Fruit fly (Drosophila melanogaster): ENCODE measurements around the gene Cyp9f3.

Gene Cyp9f3

DNA sequence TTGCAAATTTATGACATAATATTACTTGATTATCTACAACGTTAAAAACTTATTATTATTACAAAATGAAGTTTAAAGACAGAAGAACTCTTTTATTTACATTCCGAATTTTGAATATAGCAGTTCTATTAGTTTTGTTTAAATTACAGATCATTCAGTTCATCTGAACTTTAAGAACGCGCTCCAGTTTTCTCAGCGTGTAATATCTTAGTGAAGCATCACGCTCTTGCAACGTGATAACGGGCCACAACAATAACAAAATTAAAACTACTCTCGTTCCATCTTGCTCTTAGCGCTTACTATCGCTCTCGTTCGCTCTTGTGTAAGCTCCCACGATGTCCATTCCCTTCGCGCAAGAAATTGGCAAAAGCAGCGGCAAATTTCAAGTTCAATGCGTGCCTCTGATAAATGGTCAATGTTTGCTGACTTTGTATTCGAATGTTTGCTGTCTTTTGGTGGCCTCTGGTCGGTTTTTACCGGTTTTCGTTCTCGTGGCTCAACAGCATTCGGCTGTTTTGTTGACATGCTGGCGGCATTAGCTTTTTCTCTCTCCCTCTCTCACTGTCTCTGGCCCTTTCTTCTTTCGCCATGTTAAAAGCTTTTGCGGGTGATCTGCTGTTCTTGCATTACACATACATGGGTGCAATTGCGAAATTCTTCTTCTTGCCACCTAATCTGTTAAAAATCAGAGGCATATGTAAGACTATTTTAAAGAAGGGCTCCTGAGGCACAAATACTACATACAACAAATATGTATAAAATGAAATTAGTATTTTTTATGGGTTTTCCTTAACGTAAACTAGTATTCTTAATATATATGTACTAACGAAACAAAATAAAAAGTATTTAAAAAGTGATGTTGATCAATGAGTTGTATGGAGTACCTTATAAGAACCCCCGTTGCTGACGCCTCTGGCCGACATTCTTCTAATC, 44.1 kb upstream of the Cyp9f3 start (continued):
- no peak for TF ChIP-seq tio (GFP tag; optimal IDR thresholded peaks at IDR 0.05)
- TF ChIP-seq CG16813 (GFP tag; IDR thresholded peaks at IDR 0.05; ENCODE audit: partially characterized antibody): no peak
- no peak for TF ChIP-seq CG4617 (GFP tag; optimal IDR thresholded peaks at IDR 0.05; ENCODE audit: borderline replicate concordance)
- TF ChIP-seq pum (GFP tag; optimal IDR thresholded peaks at IDR 0.05): no peak
- no peak for TF ChIP-seq YL-1 (GFP tag; optimal IDR thresholded peaks at IDR 0.05)
- peak; percentile 49 for TF ChIP-seq CG9817 (tag; optimal IDR thresholded peaks at IDR 0.05)
- TF ChIP-seq az2 (GFP tag; optimal IDR thresholded peaks at IDR 0.05): no peak
- no peak for TF ChIP-seq CG31388 (GFP tag; optimal IDR thresholded peaks at IDR 0.05)
- no peak for TF ChIP-seq CG2129 (GFP tag; IDR thresholded peaks at IDR 0.05; ENCODE audit: partially characterized antibody)
- peak; percentile 7; the same call in 1 of the 3 replicates for TF ChIP-seq so (GFP tag; IDR thresholded peaks at IDR 0.05)
- no peak for TF ChIP-seq CHES-1-like (GFP tag; optimal IDR thresholded peaks at IDR 0.05)
- no peak for TF ChIP-seq ranshi (GFP tag; IDR thresholded peaks at IDR 0.05)
- TF ChIP-seq pb (GFP tag; optimal IDR thresholded peaks at IDR 0.05): no peak
- peak; percentile 30; the same call in 1 of the 2 replicates for TF ChIP-seq Xrp1 (GFP tag; IDR thresholded peaks at IDR 0.05)
- no peak for TF ChIP-seq CG6272 (GFP tag; IDR thresholded peaks at IDR 0.05)
- TF ChIP-seq CG10274 (GFP tag; optimal IDR thresholded peaks at IDR 0.05): no peak
- TF ChIP-seq sisA (GFP tag; IDR thresholded peaks at IDR 0.05): no peak
- peak; percentile 55 for TF ChIP-seq PHDP (tag; optimal IDR thresholded peaks at IDR 0.05)
- peak; percentile 51; the same call in 1 of the 2 replicates for TF ChIP-seq slbo (GFP tag; IDR thresholded peaks at IDR 0.05)
- no peak for TF ChIP-seq otp (GFP tag; IDR thresholded peaks at IDR 0.05)
- peak; percentile 43; the same call in 1 of the 3 replicates for TF ChIP-seq dysf (GFP tag; IDR thresholded peaks at IDR 0.05)
- peak; percentile 55 for TF ChIP-seq Drgx (GFP tag; IDR thresholded peaks at IDR 0.05)
- no peak for TF ChIP-seq CG34376 (GFP tag; optimal IDR thresholded peaks at IDR 0.05)
- peak; percentile 39 for TF ChIP-seq ind (GFP tag; optimal IDR thresholded peaks at IDR 0.05)
- no peak for TF ChIP-seq CG10147 (GFP tag; optimal IDR thresholded peaks at IDR 0.05)
- no peak for TF ChIP-seq CG17568 (GFP tag; optimal IDR thresholded peaks at IDR 0.05)
- TF ChIP-seq CG2199 (GFP tag; IDR thresholded peaks at IDR 0.05): no peak
- no peak for TF ChIP-seq ssp (GFP tag; IDR thresholded peaks at IDR 0.05)
- TF ChIP-seq p53 (GFP tag; optimal IDR thresholded peaks at IDR 0.05): no peak
- no peak for TF ChIP-seq bab2 (GFP tag; optimal IDR thresholded peaks at IDR 0.05)
- peak; percentile 8; the same call in 1 of the 2 replicates for TF ChIP-seq E2f2 (GFP tag; IDR thresholded peaks at IDR 0.05)
- TF ChIP-seq trem (tag; optimal IDR thresholded peaks at IDR 0.05): no peak
- no peak for TF ChIP-seq twi (tag; optimal IDR thresholded peaks at IDR 0.05)
- peak; percentile 47 for TF ChIP-seq CG7839 (tag; optimal IDR thresholded peaks at IDR 0.05)
- no peak for TF ChIP-seq bigmax (GFP tag; optimal IDR thresholded peaks at IDR 0.05)
- TF ChIP-seq Hr51 (GFP tag; optimal IDR thresholded peaks at IDR 0.05): peak in 1 of 2 experiments; percentile 63
- no peak for TF ChIP-seq Dfd (GFP tag; optimal IDR thresholded peaks at IDR 0.05)
- TF ChIP-seq Mrtf (GFP tag; IDR thresholded peaks at IDR 0.05): no peak
- no peak for TF ChIP-seq schlank (tag; optimal IDR thresholded peaks at IDR 0.05)
- no peak for TF ChIP-seq gfzf (GFP tag; optimal IDR thresholded peaks at IDR 0.05)
- TF ChIP-seq CG10431 (GFP tag; optimal IDR thresholded peaks at IDR 0.05): no peak
- TF ChIP-seq CG5953 (GFP tag; IDR thresholded peaks at IDR 0.05): no peak
- TF ChIP-seq ftz-f1 (GFP tag; optimal IDR thresholded peaks at IDR 0.05): peak; percentile 64
- no peak for TF ChIP-seq CG12744 (GFP tag; optimal IDR thresholded peaks at IDR 0.05)
- TF ChIP-seq hb (GFP tag; IDR thresholded peaks at IDR 0.05; ENCODE audit: partially characterized antibody): no peak
- TF ChIP-seq CG17361 (GFP tag; IDR thresholded peaks at IDR 0.05): 0 out of 3 replicates have a peak, but pooled peaks have one; percentile 7
- TF ChIP-seq CG34422 (GFP tag; IDR thresholded peaks at IDR 0.05): no peak
- peak; percentile 45 for TF ChIP-seq CG32532 (GFP tag; IDR thresholded peaks at IDR 0.05)
- TF ChIP-seq CG12236 (GFP tag; optimal IDR thresholded peaks at IDR 0.05): no peak

Measured in whole organism, embryonic.